Fruit fly (Drosophila melanogaster) Kc167 (cell line): ENCODE data around the gene esc.

Source experiments
- Myc ChIP-seq: fragments of >200 bp; optimal IDR thresholded peaks from 2 replicates; lab custom pipeline; 2017; ENCODE audit warnings: missing external identifiers
- Sin3A ChIP-seq: fragments of >200 bp; optimal IDR thresholded peaks from 2 replicates; lab custom pipeline; 2018; ENCODE audit warnings: missing external identifiers
- h ChIP-seq: fragments of >200 bp; optimal IDR thresholded peaks from 3 replicates; lab custom pipeline; 2018; ENCODE audit warnings: missing external identifiers
- insv ChIP-seq: fragments of >200 bp; optimal IDR thresholded peaks from 3 replicates; lab custom pipeline; 2018; ENCODE audit warnings: missing external identifiers
- psq ChIP-seq: fragments of >200 bp; optimal IDR thresholded peaks from 2 replicates; lab custom pipeline; 2017; ENCODE audit warnings: missing external identifiers
- ttk ChIP-seq: sonication (Bioruptor generic); optimal IDR thresholded peaks from 2 replicates; lab custom pipeline; 2017; ENCODE audit warnings: missing external identifiers

Gene esc

dm6 chr2L:11788034-11788433, 41.2 kb downstream of the esc start, which contains the start of gene CG14931:
Gene CG14931, plus strand, starts transcription at chr2L:11788334.
- TF ChIP-seq ttk (lab: Kevin White, UChicago) (no peak), insv (lab: Kevin White, UChicago) (no peak), Sin3A (lab: Kevin White, UChicago) (no peak), Myc (no peak), h (lab: Kevin White, UChicago) (no peak), psq (lab: Kevin White, UChicago) (no peak)
